Worm (Caenorhabditis elegans): ENCODE data around the gene T24C12.4.

T24C12.4 gene

ce11 chrX:2216242-2216641, 11.4 kb upstream of the T24C12.4 start:
- TF ChIP-seq snpc-4 (tag; optimal IDR thresholded peaks at IDR 0.05) (no peak), pha-4 (tag; optimal IDR thresholded peaks at IDR 0.05) (no peak), M03D4.4 (tag; optimal IDR thresholded peaks at IDR 0.05) (no peak), drap-1 (GFP tag; optimal IDR thresholded peaks at IDR 0.05) (no peak), tbx-8 (GFP tag; optimal IDR thresholded peaks at IDR 0.05) (no peak), bed-3 (GFP tag; optimal IDR thresholded peaks at IDR 0.05) (no peak), lin-32 (GFP tag; optimal IDR thresholded peaks at IDR 0.05) (no peak), sem-2 (GFP tag; optimal IDR thresholded peaks at IDR 0.05) (no peak), nhr-28 (tag; optimal IDR thresholded peaks at IDR 0.05) (no peak), mab-5 (tag; optimal IDR thresholded peaks at IDR 0.05) (no peak), unc-62 (GFP tag; optimal IDR thresholded peaks at IDR 0.05) (no peak), ztf-11 (tag; optimal IDR thresholded peaks at IDR 0.05) (no peak), blmp-1 (tag; optimal IDR thresholded peaks at IDR 0.05) (no peak), hlh-1 (tag; optimal IDR thresholded peaks at IDR 0.05) (no peak), zip-8 (tag; optimal IDR thresholded peaks at IDR 0.05) (no peak)

ce11 chrX:2215108-2215507, 10.2 kb upstream of the T24C12.4 start:
- no peak for TF ChIP-seq drap-1 (GFP tag; optimal IDR thresholded peaks at IDR 0.05)
- no peak for TF ChIP-seq hlh-1 (tag; optimal IDR thresholded peaks at IDR 0.05)
- no peak for TF ChIP-seq sptf-1 (tag; optimal IDR thresholded peaks at IDR 0.05)
- no peak for TF ChIP-seq ceh-43 (GFP tag; optimal IDR thresholded peaks at IDR 0.05)
- TF ChIP-seq nhr-2 (tag; optimal IDR thresholded peaks at IDR 0.05), result no peak
- TF ChIP-seq ceh-39 (tag; optimal IDR thresholded peaks at IDR 0.05), result no peak
- TF ChIP-seq bed-3 (GFP tag; optimal IDR thresholded peaks at IDR 0.05), result no peak
- no peak for TF ChIP-seq ztf-11 (tag; optimal IDR thresholded peaks at IDR 0.05)
- no peak for TF ChIP-seq nhr-12 (tag; optimal IDR thresholded peaks at IDR 0.05)
- TF ChIP-seq unc-39 (tag; optimal IDR thresholded peaks at IDR 0.05), result no peak
- no peak for TF ChIP-seq pha-4 (tag; optimal IDR thresholded peaks at IDR 0.05)
- TF ChIP-seq unc-62 (GFP tag; optimal IDR thresholded peaks at IDR 0.05), result no peak
- no peak for TF ChIP-seq mls-2 (tag; optimal IDR thresholded peaks at IDR 0.05)
- TF ChIP-seq unc-120 (tag; optimal IDR thresholded peaks at IDR 0.05; ENCODE audit: poor library complexity, severe bottlenecking), result no peak
- TF ChIP-seq flh-1 (GFP tag; optimal IDR thresholded peaks at IDR 0.05), result no peak
- TF ChIP-seq ceh-83 (GFP tag; optimal IDR thresholded peaks at IDR 0.05), result no peak

- TF ChIP-seq ham-2 (GFP tag; optimal IDR thresholded peaks at IDR 0.05) (no peak), ztf-11 (tag; optimal IDR thresholded peaks at IDR 0.05) (no peak), unc-39 (tag; optimal IDR thresholded peaks at IDR 0.05) (no peak), nhr-237 (tag; optimal IDR thresholded peaks at IDR 0.05) (no peak)
Observed at ce11 chrX:2214454-2214853, 9.6 kb upstream of the T24C12.4 start.

ce11 chrX:2213400-2214362, 8.8 kb upstream of the T24C12.4 start:
- TF ChIP-seq lin-32 (GFP tag; optimal IDR thresholded peaks at IDR 0.05) (no peak), sptf-1 (tag; optimal IDR thresholded peaks at IDR 0.05) (peak; percentile 36)

- no peak for TF ChIP-seq unc-120 (tag; optimal IDR thresholded peaks at IDR 0.05; ENCODE audit: poor library complexity, severe bottlenecking)
- no peak for TF ChIP-seq cnd-1 (tag; optimal IDR thresholded peaks at IDR 0.05)
- no peak for TF ChIP-seq sem-2 (GFP tag; optimal IDR thresholded peaks at IDR 0.05)
- no peak for TF ChIP-seq drap-1 (GFP tag; optimal IDR thresholded peaks at IDR 0.05)
- no peak for TF ChIP-seq nhr-28 (tag; optimal IDR thresholded peaks at IDR 0.05)
- TF ChIP-seq flh-1 (GFP tag; optimal IDR thresholded peaks at IDR 0.05), result no peak
- TF ChIP-seq mab-5 (tag; optimal IDR thresholded peaks at IDR 0.05), result no peak
- no peak for TF ChIP-seq lsy-2 (tag; optimal IDR thresholded peaks at IDR 0.05)
- TF ChIP-seq ceh-43 (GFP tag; optimal IDR thresholded peaks at IDR 0.05), result no peak
- no peak for TF ChIP-seq hlh-1 (tag; optimal IDR thresholded peaks at IDR 0.05)
- no peak for TF ChIP-seq nhr-12 (tag; optimal IDR thresholded peaks at IDR 0.05)
- TF ChIP-seq tbx-8 (GFP tag; optimal IDR thresholded peaks at IDR 0.05), result no peak
- TF ChIP-seq mep-1 (tag; optimal IDR thresholded peaks at IDR 0.05), result no peak
- no peak for TF ChIP-seq lin-13 (tag; optimal IDR thresholded peaks at IDR 0.05)
- no peak for TF ChIP-seq snpc-4 (tag; optimal IDR thresholded peaks at IDR 0.05)
- TF ChIP-seq elt-3 (tag; optimal IDR thresholded peaks at IDR 0.05), result no peak
- TF ChIP-seq bed-3 (GFP tag; optimal IDR thresholded peaks at IDR 0.05), result no peak
- no peak for TF ChIP-seq ces-1 (GFP tag; optimal IDR thresholded peaks at IDR 0.05)
- no peak for TF ChIP-seq ceh-83 (GFP tag; optimal IDR thresholded peaks at IDR 0.05)
Observed at ce11 chrX:2212712-2213111, 7.8 kb upstream of the T24C12.4 start.

Measured in whole organism, mixed stage, embryonic.